Worm (Caenorhabditis elegans) whole organism, L2 larva: ENCODE measurements around the gene spig-4.

ENCODE experiments used
- F13H6.1 ChIP-seq: sonication (generic microtip); optimal IDR thresholded peaks from 2 replicates; lab custom pipeline; 2016; ENCODE audit warnings: missing genetic modification characterization, missing compliant biosample characterization
- R02D3.7 ChIP-seq: fragments of 150-350 bp; optimal IDR thresholded peaks from 2 replicates; lab custom pipeline; 2014; ENCODE audit warnings: missing biosample characterization, missing genetic modification characterization
- Y55F3AM.14 ChIP-seq: fragments of 200-800 bp; sonication (Bioruptor generic); optimal IDR thresholded peaks from 2 replicates; lab custom pipeline; 2018; ENCODE audit warnings: mild to moderate bottlenecking, missing genetic modification characterization, missing compliant biosample characterization
- ZK546.5 ChIP-seq: sonication (generic microtip); optimal IDR thresholded peaks from 2 replicates; lab custom pipeline; 2017; ENCODE audit warnings: missing biosample characterization, missing genetic modification characterization
- alr-1 ChIP-seq: fragments of 150-350 bp; optimal IDR thresholded peaks from 2 replicates; lab custom pipeline; 2014; ENCODE audit warnings: missing biosample characterization, missing genetic modification characterization
- aly-2 ChIP-seq: fragments of 150-350 bp; optimal IDR thresholded peaks from 2 replicates; lab custom pipeline; 2014; ENCODE audit warnings: missing biosample characterization, missing genetic modification characterization
- ama-1 ChIP-seq: fragments of 150-350 bp; optimal IDR thresholded peaks from 2 replicates; lab custom pipeline; 2018; ENCODE audit warnings: inconsistent platforms
- blmp-1 ChIP-seq: sonication (generic microtip); optimal IDR thresholded peaks from 2 replicates; lab custom pipeline; 2017; ENCODE audit warnings: missing genetic modification characterization, mild to moderate bottlenecking, missing compliant biosample characterization, antibody characterized with exemption, moderate library complexity; ENCODE audit not compliant: insufficient read depth
- ceh-16 ChIP-seq: fragments of 150-350 bp; optimal IDR thresholded peaks from 2 replicates; lab custom pipeline; 2014; ENCODE audit warnings: missing biosample characterization, missing genetic modification characterization
- ceh-82 ChIP-seq: fragments of 150-350 bp; optimal IDR thresholded peaks from 2 replicates; lab custom pipeline; 2014; ENCODE audit warnings: missing biosample characterization, missing genetic modification characterization
- dmd-4 ChIP-seq: sonication (generic microtip); optimal IDR thresholded peaks from 2 replicates; lab custom pipeline; 2017; ENCODE audit warnings: missing biosample characterization, missing genetic modification characterization
- egl-27 ChIP-seq: sonication (generic microtip); optimal IDR thresholded peaks from 3 replicates; lab custom pipeline; 2017; ENCODE audit warnings: missing biosample characterization, missing genetic modification reagents, missing genetic modification characterization
- elt-1 ChIP-seq: fragments of 150-350 bp; optimal IDR thresholded peaks from 2 replicates; lab custom pipeline; 2014; ENCODE audit warnings: missing biosample characterization, missing genetic modification characterization
- elt-3 ChIP-seq: sonication (generic microtip); optimal IDR thresholded peaks from 2 replicates; lab custom pipeline; 2017; ENCODE audit warnings: missing biosample characterization, missing genetic modification characterization
- fos-1 ChIP-seq: fragments of 150-350 bp; optimal IDR thresholded peaks from 2 replicates; lab custom pipeline; 2014; ENCODE audit warnings: missing biosample characterization, missing genetic modification characterization
- gmeb-1 ChIP-seq: fragments of 150-350 bp; optimal IDR thresholded peaks from 2 replicates; lab custom pipeline; 2014; ENCODE audit warnings: missing biosample characterization, missing genetic modification characterization
- lin-39 ChIP-seq: fragments of 150-350 bp; optimal IDR thresholded peaks from 2 replicates; lab custom pipeline; 2014; ENCODE audit warnings: missing biosample characterization, missing genetic modification reagents, missing genetic modification characterization
- lsy-2 ChIP-seq, 2 experiments: fragments of 150-350 bp in 1 of 2; sonication (generic microtip) in 1 of 2; optimal IDR thresholded peaks; 2 replicates each; lab custom pipeline; 2014 to 2017; ENCODE audit warnings: missing biosample characterization in 2 of 2, missing genetic modification characterization in 2 of 2
- mbf-1 ChIP-seq: sonication (generic microtip); optimal IDR thresholded peaks from 2 replicates; lab custom pipeline; 2017; ENCODE audit warnings: missing biosample characterization, missing genetic modification characterization
- mdl-1 ChIP-seq, 2 experiments: fragments of 150-350 bp in 1 of 2; sonication (generic microtip) in 1 of 2; optimal IDR thresholded peaks; 2 replicates each; lab custom pipeline; 2017; ENCODE audit warnings: missing biosample characterization in 2 of 2, missing genetic modification characterization in 2 of 2
- nhr-12 ChIP-seq: fragments of 150-350 bp; optimal IDR thresholded peaks from 2 replicates; lab custom pipeline; 2014; ENCODE audit warnings: missing biosample characterization, missing genetic modification characterization
- nhr-129 ChIP-seq: fragments of 150-350 bp; optimal IDR thresholded peaks from 2 replicates; lab custom pipeline; 2014; ENCODE audit warnings: missing biosample characterization, missing genetic modification characterization
- nhr-21 ChIP-seq: fragments of 150-350 bp; optimal IDR thresholded peaks from 2 replicates; lab custom pipeline; 2014; ENCODE audit warnings: missing biosample characterization, missing genetic modification characterization
- nhr-23 ChIP-seq: fragments of 150-350 bp; optimal IDR thresholded peaks from 2 replicates; lab custom pipeline; 2014; ENCODE audit warnings: missing biosample characterization, missing genetic modification reagents, missing genetic modification characterization
- nhr-237 ChIP-seq: fragments of 150-350 bp; optimal IDR thresholded peaks from 2 replicates; lab custom pipeline; 2014; ENCODE audit warnings: missing biosample characterization, missing genetic modification characterization
- nhr-25 ChIP-seq: fragments of 150-350 bp; sonication (generic microtip); optimal IDR thresholded peaks from 3 replicates; lab custom pipeline; 2014; ENCODE audit warnings: missing biosample characterization, missing genetic modification characterization
- nhr-6 ChIP-seq: fragments of 150-350 bp; optimal IDR thresholded peaks from 2 replicates; lab custom pipeline; 2014; ENCODE audit warnings: missing biosample characterization, missing genetic modification characterization
- nhr-77 ChIP-seq: fragments of 150-350 bp; optimal IDR thresholded peaks from 2 replicates; lab custom pipeline; 2014; ENCODE audit warnings: missing biosample characterization, missing genetic modification characterization
- sem-4 ChIP-seq: fragments of 150-350 bp; optimal IDR thresholded peaks from 2 replicates; lab custom pipeline; 2014; ENCODE audit warnings: missing biosample characterization, missing genetic modification reagents, missing genetic modification characterization
- skn-1 ChIP-seq: sonication (generic microtip); optimal IDR thresholded peaks from 2 replicates; lab custom pipeline; 2017; ENCODE audit warnings: missing biosample characterization, missing genetic modification characterization
- sma-9 ChIP-seq, 2 experiments: fragments of 150-350 bp in 1 of 2; sonication (generic microtip) in 1 of 2; optimal IDR thresholded peaks; 2 replicates each; lab custom pipeline; 2014 to 2016; ENCODE audit warnings: missing genetic modification characterization in 2 of 2, mild to moderate bottlenecking in 1 of 2, missing biosample characterization in 1 of 2, missing compliant biosample characterization in 1 of 2, missing genetic modification reagents in 1 of 2, moderate library complexity in 1 of 2
- snpc-4 ChIP-seq: fragments of 150-350 bp; optimal IDR thresholded peaks from 2 replicates; lab custom pipeline; 2014; ENCODE audit warnings: missing biosample characterization, missing genetic modification characterization
- unc-39 ChIP-seq: fragments of 150-350 bp; optimal IDR thresholded peaks from 2 replicates; lab custom pipeline; 2014; ENCODE audit warnings: missing biosample characterization, missing genetic modification characterization
- unc-62 ChIP-seq: fragments of 150-350 bp; optimal IDR thresholded peaks from 2 replicates; lab custom pipeline; 2014; ENCODE audit warnings: missing biosample characterization, missing genetic modification reagents, missing genetic modification characterization
- zag-1 ChIP-seq: fragments of 150-350 bp; optimal IDR thresholded peaks from 2 replicates; lab custom pipeline; 2014; ENCODE audit warnings: missing biosample characterization, missing genetic modification characterization
- ztf-1 ChIP-seq: fragments of 200-800 bp; sonication (Bioruptor generic); conservative IDR thresholded peaks from 2 replicates; pipeline ENCODE4 v1.3.6; 2022; ENCODE audit warnings: missing genetic modification characterization, missing compliant biosample characterization
- ztf-11 ChIP-seq: sonication (generic microtip); optimal IDR thresholded peaks from 2 replicates; lab custom pipeline; 2017; ENCODE audit warnings: missing biosample characterization, missing genetic modification characterization
- ztf-4 ChIP-seq: fragments of 150-350 bp; optimal IDR thresholded peaks from 2 replicates; lab custom pipeline; 2014; ENCODE audit warnings: missing biosample characterization, missing genetic modification characterization

The spig-4 gene

DNA sequence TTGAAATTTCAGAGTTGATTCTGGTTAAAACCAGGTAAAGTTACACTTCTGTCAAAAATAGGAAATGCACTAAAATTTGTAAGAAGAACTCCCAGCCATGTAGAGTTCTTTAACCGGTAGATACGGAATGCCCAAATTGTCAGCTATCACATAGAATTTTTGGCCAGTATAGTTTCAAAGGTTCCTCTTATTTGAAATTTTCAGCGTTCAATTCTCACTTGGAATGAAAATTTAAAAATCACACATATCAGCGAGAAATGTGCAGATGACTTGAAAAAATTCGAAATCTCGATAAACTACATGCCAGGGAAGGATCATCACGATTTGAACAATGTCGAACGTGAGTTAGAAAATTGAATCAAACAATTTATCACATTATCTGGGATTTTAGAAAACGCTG is 10.2 kb downstream of the spig-4 start, which contains the start of gene F14D7.3:
TSS of gene F14D7.3 (plus strand) at position 301 of the 400 bp plus-strand sequence.
- TF ChIP-seq alr-1 = no peak
- no peak for TF ChIP-seq ceh-16 (tag; lab: Kevin White, UChicago)
- no peak for TF ChIP-seq mbf-1 (tag; lab: Kevin White, UChicago)
- TF ChIP-seq elt-1 (tag; lab: Kevin White, UChicago) = no peak
- TF ChIP-seq fos-1 (tag; lab: Kevin White, UChicago) = no peak
- TF ChIP-seq nhr-25 = no peak
- no peak for TF ChIP-seq ztf-11 (tag; lab: Kevin White, UChicago)
- TF ChIP-seq ztf-4 = no peak
- no peak for TF ChIP-seq blmp-1 (tag; lab: Kevin White, UChicago)
- no peak for TF ChIP-seq ceh-82 (tag; lab: Kevin White, UChicago)
- no peak for TF ChIP-seq Y55F3AM.14 (GFP tag; lab: Kevin White, UChicago)

DNA sequence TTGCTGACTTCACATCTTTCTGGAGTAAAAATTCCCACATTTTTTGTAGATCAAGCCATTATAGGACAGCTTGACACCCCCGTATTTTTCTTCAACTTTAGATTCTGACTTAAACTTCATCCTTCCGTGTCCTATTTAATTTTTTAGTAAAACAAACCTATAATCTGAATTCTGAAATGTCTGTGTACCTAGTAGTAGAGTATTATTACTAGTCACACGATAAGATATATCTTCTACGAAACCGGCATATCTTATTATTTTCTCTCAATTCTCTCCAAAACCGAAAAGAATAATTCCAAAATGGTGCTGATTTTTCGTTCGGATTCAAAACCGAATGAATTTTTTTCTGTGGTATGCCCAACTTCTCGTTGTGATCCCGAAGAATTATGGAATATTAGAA is 12.3 kb downstream of the spig-4 start, which contains the start of gene F14D7.9:
TSS of gene F14D7.9 (plus strand) at position 301 of the 400 bp plus-strand sequence.
- TF ChIP-seq ztf-4 (no peak), snpc-4 (no peak), alr-1 (no peak), dmd-4 (tag; lab: Kevin White, UChicago) (no peak), unc-62 (GFP tag; lab: Kevin White, UChicago) (no peak)

DNA sequence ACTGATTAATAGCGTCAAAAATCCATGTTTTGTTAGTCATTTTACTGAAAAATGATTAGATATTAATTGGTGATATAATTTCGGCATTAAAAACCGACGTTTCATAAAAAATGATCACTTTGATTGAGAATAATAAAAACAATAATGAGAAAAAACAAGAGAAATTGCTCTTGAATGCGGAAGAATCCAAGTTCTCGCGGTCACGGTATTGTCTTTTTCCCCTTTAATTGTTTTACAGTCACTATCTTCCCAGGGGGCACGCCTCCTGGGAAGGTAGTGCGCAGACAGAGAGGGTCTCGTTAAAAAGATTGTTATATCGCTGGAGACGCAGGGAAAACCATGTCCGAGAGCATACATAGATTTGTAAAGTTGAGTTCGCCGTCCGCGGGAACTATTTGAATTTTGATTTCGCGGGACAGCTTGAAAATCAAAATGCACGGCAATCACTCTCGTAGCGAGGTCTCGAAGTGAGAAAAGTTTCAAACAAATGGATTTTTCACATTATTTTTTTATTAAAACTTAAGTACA is 12.9 kb downstream of the spig-4 start, which contains the start of gene F14D7.2:
TSS of gene F14D7.2 (minus strand) at position 51 of the 528 bp plus-strand sequence.
- no peak for TF ChIP-seq egl-27 (tag; lab: Kevin White, UChicago)
- no peak for TF ChIP-seq ZK546.5 (tag; lab: Kevin White, UChicago)
- no peak for TF ChIP-seq F13H6.1 (tag; lab: Kevin White, UChicago)
- TF ChIP-seq skn-1 (tag; lab: Kevin White, UChicago) = no peak
- no peak for TF ChIP-seq nhr-12 (tag; lab: Kevin White, UChicago)
- TF ChIP-seq nhr-25 = no peak
- no peak for TF ChIP-seq ztf-1 (GFP tag; lab: Robert Waterston, UW)
- TF ChIP-seq ceh-16 (tag; lab: Kevin White, UChicago) = no peak
- no peak for TF ChIP-seq nhr-6 (tag; lab: Kevin White, UChicago)
- no peak for TF ChIP-seq ama-1 (lab: Kevin White, UChicago)
- no peak for TF ChIP-seq lin-39 (tag; lab: Kevin White, UChicago)
- no peak for TF ChIP-seq dmd-4 (tag; lab: Kevin White, UChicago)
- TF ChIP-seq nhr-77 = no peak
- no peak for TF ChIP-seq zag-1
- TF ChIP-seq mbf-1 (tag; lab: Kevin White, UChicago) = no peak
- TF ChIP-seq blmp-1 (tag; lab: Kevin White, UChicago) = no peak
- no peak for TF ChIP-seq elt-3
- TF ChIP-seq aly-2 (tag; lab: Kevin White, UChicago) = no peak
- TF ChIP-seq fos-1 (tag; lab: Kevin White, UChicago) = no peak
- no peak for TF ChIP-seq sma-9 (GFP tag; optimal IDR thresholded peaks at IDR 0.05; lab: Kevin White, UChicago)
- no peak for TF ChIP-seq sma-9 (tag; optimal IDR thresholded peaks at IDR 0.05; lab: Kevin White, UChicago)

DNA sequence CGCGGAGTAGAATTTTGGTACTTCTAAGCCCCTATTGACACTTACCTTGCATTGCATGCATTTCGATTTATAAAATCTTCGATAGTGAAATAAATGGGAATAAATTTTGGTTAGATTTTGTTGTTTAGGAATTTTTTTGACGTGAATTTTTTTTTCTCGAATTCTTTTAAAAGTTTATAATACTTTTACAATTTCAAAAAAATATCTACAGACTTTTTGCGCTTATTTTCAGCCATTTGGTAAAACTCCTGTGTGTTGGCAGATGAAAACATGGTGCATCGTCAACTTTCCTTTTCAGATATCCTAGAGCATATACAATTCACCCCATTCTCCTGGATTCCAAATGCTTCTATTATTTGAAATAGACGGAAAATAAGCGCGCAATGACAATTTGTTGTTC is 16.0 kb downstream of the spig-4 start, which contains the start of gene F14D7.18:
TSS of gene F14D7.18 (minus strand) at position 101 of the 400 bp plus-strand sequence.
- no peak for TF ChIP-seq ceh-82 (tag; lab: Kevin White, UChicago)
- no peak for TF ChIP-seq ztf-11 (tag; lab: Kevin White, UChicago)
- TF ChIP-seq lsy-2 (tag; optimal IDR thresholded peaks at IDR 0.05; lab: Kevin White, UChicago) = no peak
- no peak for TF ChIP-seq aly-2 (tag; lab: Kevin White, UChicago)
- no peak for TF ChIP-seq elt-3
- no peak for TF ChIP-seq nhr-23 (tag; lab: Kevin White, UChicago)
- TF ChIP-seq Y55F3AM.14 (GFP tag; lab: Kevin White, UChicago) = no peak
- TF ChIP-seq R02D3.7 (tag; lab: Kevin White, UChicago) = no peak
- TF ChIP-seq dmd-4 (tag; lab: Kevin White, UChicago) = no peak
- no peak for TF ChIP-seq alr-1
- TF ChIP-seq zag-1 = no peak

DNA sequence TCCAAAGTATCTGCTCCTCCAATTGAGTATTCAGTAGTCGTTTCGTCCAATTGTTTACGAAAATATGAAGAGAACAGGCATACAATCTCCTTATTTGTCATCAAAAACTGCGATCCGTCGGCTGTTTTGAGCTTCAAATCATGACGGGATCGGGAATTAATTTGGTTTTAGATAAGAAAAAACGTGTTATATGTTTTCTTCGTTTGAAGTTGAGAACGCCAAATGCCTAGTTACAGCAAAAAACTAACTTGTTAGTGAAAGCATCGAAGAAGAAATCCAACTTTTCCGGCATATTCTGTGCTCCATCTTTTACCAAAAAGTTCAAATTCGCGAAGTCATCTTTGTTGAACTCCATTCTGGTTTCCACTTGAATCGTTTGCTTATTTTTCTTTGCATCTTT is 17.3 kb downstream of the spig-4 start, which contains the start of gene F14D7.1:
TSS of gene F14D7.1 (minus strand) at position 101 of the 400 bp plus-strand sequence.
- TF ChIP-seq dmd-4 (tag; lab: Kevin White, UChicago) (no peak), mdl-1 (tag; optimal IDR thresholded peaks at IDR 0.05; lab: Kevin White, UChicago) (no peak), snpc-4 (no peak), nhr-237 (no peak), sma-9 (GFP tag; optimal IDR thresholded peaks at IDR 0.05; lab: Kevin White, UChicago) (no peak), sma-9 (tag; optimal IDR thresholded peaks at IDR 0.05; lab: Kevin White, UChicago) (no peak), F13H6.1 (tag; lab: Kevin White, UChicago) (no peak), unc-62 (GFP tag; lab: Kevin White, UChicago) (no peak), zag-1 (no peak), sem-4 (no peak), unc-39 (no peak), blmp-1 (tag; lab: Kevin White, UChicago) (no peak), elt-3 (no peak), ceh-16 (tag; lab: Kevin White, UChicago) (no peak), gmeb-1 (tag; lab: Kevin White, UChicago) (no peak), nhr-21 (no peak), ZK546.5 (tag; lab: Kevin White, UChicago) (no peak), nhr-129 (tag; lab: Kevin White, UChicago) (no peak), nhr-6 (tag; lab: Kevin White, UChicago) (no peak), lin-39 (tag; lab: Kevin White, UChicago) (no peak), skn-1 (tag; lab: Kevin White, UChicago) (no peak)
